Fruit fly (Drosophila melanogaster) whole organism, embryonic: Measurements from ENCODE around the gene rols.
A peak's percentile ranks its signal among the peaks of the same experiment; 100 is the strongest.

Experiments
- Aef1 ChIP-seq: fragments of 200-800 bp; sonication (Bioruptor generic); IDR thresholded peaks from 3 replicates; pipeline ENCODE4 v1.3.6; 2022; ENCODE audit warnings: missing biosample characterization, missing genetic modification characterization
- CG10267 ChIP-seq: fragments of 200-800 bp; sonication (Bioruptor generic); optimal IDR thresholded peaks from 2 replicates; lab custom pipeline; 2018; ENCODE audit warnings: missing biosample characterization, mild to moderate bottlenecking, missing genetic modification characterization, moderate library complexity
- CG10543 ChIP-seq: fragments of 200-800 bp; sonication (Bioruptor generic); optimal IDR thresholded peaks from 3 replicates; lab custom pipeline; 2017; ENCODE audit warnings: missing biosample characterization, mild to moderate bottlenecking, missing genetic modification characterization, moderate library complexity
- CG11398 ChIP-seq: fragments of 200-800 bp; sonication (Bioruptor generic); optimal IDR thresholded peaks from 2 replicates; lab custom pipeline; 2016; ENCODE audit warnings: missing biosample characterization, missing genetic modification characterization
- CG11723 ChIP-seq: fragments of 200-800 bp; sonication (Bioruptor generic); optimal IDR thresholded peaks from 2 replicates; lab custom pipeline; 2017; ENCODE audit warnings: missing biosample characterization, mild to moderate bottlenecking, missing genetic modification characterization
- CG12299 ChIP-seq: fragments of 200-800 bp; sonication (Bioruptor generic); optimal IDR thresholded peaks from 2 replicates; lab custom pipeline; 2018; ENCODE audit warnings: missing biosample characterization, mild to moderate bottlenecking, missing genetic modification characterization
- CG1233 ChIP-seq: fragments of 200-800 bp; sonication (Bioruptor generic); optimal IDR thresholded peaks from 4 replicates; lab custom pipeline; 2018; ENCODE audit warnings: missing biosample characterization, mild to moderate bottlenecking, missing genetic modification characterization
- CG12769 ChIP-seq: fragments of 200-800 bp; sonication (Bioruptor generic); optimal IDR thresholded peaks from 2 replicates; lab custom pipeline; 2019; ENCODE audit warnings: missing biosample characterization, mild to moderate bottlenecking, missing genetic modification characterization, moderate library complexity
- CG14710 ChIP-seq: fragments of 200-800 bp; sonication (Bioruptor generic); optimal IDR thresholded peaks from 3 replicates; lab custom pipeline; 2019; ENCODE audit warnings: missing biosample characterization, mild to moderate bottlenecking, missing genetic modification characterization, moderate library complexity
- CG1603 ChIP-seq: fragments of 200-800 bp; sonication (Bioruptor generic); optimal IDR thresholded peaks from 2 replicates; lab custom pipeline; 2019; ENCODE audit warnings: missing biosample characterization, mild to moderate bottlenecking, missing genetic modification characterization, moderate library complexity
- CG17829 ChIP-seq: fragments of 200-800 bp; optimal IDR thresholded peaks from 2 replicates; lab custom pipeline; 2019; ENCODE audit warnings: missing biosample characterization, mild to moderate bottlenecking, missing genetic modification characterization, moderate library complexity
- CG2116 ChIP-seq: fragments of 200-800 bp; sonication (Bioruptor generic); optimal IDR thresholded peaks from 3 replicates; lab custom pipeline; 2018; ENCODE audit warnings: missing biosample characterization, mild to moderate bottlenecking, missing genetic modification characterization
- CG43689 ChIP-seq: fragments of 200-800 bp; sonication (Bioruptor generic); IDR thresholded peaks from 2 replicates; pipeline ENCODE4 v1.3.6; 2022; ENCODE audit warnings: missing biosample characterization, missing genetic modification characterization
- CG7357 ChIP-seq: fragments of 200-800 bp; sonication (Bioruptor generic); IDR thresholded peaks from 3 replicates; pipeline ENCODE4 v1.3.6; 2022; ENCODE audit warnings: missing biosample characterization, missing genetic modification characterization
- CG7372 ChIP-seq: fragments of 200-800 bp; sonication (Bioruptor generic); IDR thresholded peaks from 2 replicates; pipeline ENCODE4 v1.3.6; 2022; ENCODE audit warnings: missing biosample characterization, missing genetic modification characterization
- CG7928 ChIP-seq: fragments of 200-800 bp; sonication (Bioruptor generic); optimal IDR thresholded peaks from 2 replicates; lab custom pipeline; 2017; ENCODE audit warnings: missing biosample characterization, mild to moderate bottlenecking, missing genetic modification characterization
- CG8089 ChIP-seq: fragments of 200-800 bp; sonication (Bioruptor generic); optimal IDR thresholded peaks from 3 replicates; lab custom pipeline; 2016; ENCODE audit warnings: missing biosample characterization, missing genetic modification characterization
- CG8281 ChIP-seq: fragments of 200-800 bp; sonication (Bioruptor generic); optimal IDR thresholded peaks from 2 replicates; lab custom pipeline; 2018; ENCODE audit warnings: missing biosample characterization, mild to moderate bottlenecking, missing genetic modification characterization, moderate library complexity
- CG9797 ChIP-seq: fragments of 200-800 bp; sonication (Bioruptor generic); optimal IDR thresholded peaks from 3 replicates; lab custom pipeline; 2018; ENCODE audit warnings: missing biosample characterization, mild to moderate bottlenecking, missing genetic modification characterization
- CoRest ChIP-seq: fragments of 200-800 bp; sonication (Bioruptor generic); optimal IDR thresholded peaks from 3 replicates; lab custom pipeline; 2018; ENCODE audit warnings: missing biosample characterization, mild to moderate bottlenecking, missing genetic modification characterization, moderate library complexity
- Dek ChIP-seq: fragments of 200-800 bp; sonication (Bioruptor generic); optimal IDR thresholded peaks from 3 replicates; lab custom pipeline; 2019; ENCODE audit warnings: missing biosample characterization, mild to moderate bottlenecking, missing genetic modification characterization, moderate library complexity
- Gug ChIP-seq: fragments of 200-800 bp; sonication (Bioruptor generic); IDR thresholded peaks from 4 replicates; pipeline ENCODE4 v1.3.6; 2022; ENCODE audit warnings: missing biosample characterization, missing genetic modification characterization
- H2.0 ChIP-seq: fragments of 200-800 bp; sonication (Bioruptor generic); IDR thresholded peaks from 2 replicates; pipeline ENCODE4 v1.3.6; 2022; ENCODE audit warnings: missing biosample characterization, missing genetic modification characterization
- Hand ChIP-seq: fragments of 200-800 bp; sonication (Bioruptor generic); optimal IDR thresholded peaks from 2 replicates; lab custom pipeline; 2017; ENCODE audit warnings: mild to moderate bottlenecking, missing biosample characterization, missing genetic modification reagents, missing genetic modification characterization
- Hr3 ChIP-seq: fragments of 200-800 bp; sonication (Bioruptor generic); optimal IDR thresholded peaks from 3 replicates; lab custom pipeline; 2016; ENCODE audit warnings: missing biosample characterization, missing genetic modification characterization
- Hr51 ChIP-seq, 2 experiments: fragments of 200-800 bp; sonication (Bioruptor generic); optimal IDR thresholded peaks; 2 replicates in 1 of 2; 3 replicates in 1 of 2; lab custom pipeline; 2016 to 2018; ENCODE audit warnings: missing biosample characterization in 2 of 2, missing genetic modification characterization in 2 of 2, mild to moderate bottlenecking in 1 of 2, moderate library complexity in 1 of 2
- Lhr ChIP-seq: fragments of 200-800 bp; sonication (Bioruptor generic); optimal IDR thresholded peaks from 3 replicates; lab custom pipeline; 2017; ENCODE audit warnings: mild to moderate bottlenecking, missing biosample characterization, missing genetic modification reagents, missing genetic modification characterization
- MESR4 ChIP-seq: fragments of 200-800 bp; sonication (Bioruptor generic); optimal IDR thresholded peaks from 2 replicates; lab custom pipeline; 2018; ENCODE audit warnings: missing biosample characterization, mild to moderate bottlenecking, missing genetic modification characterization, moderate library complexity
- NFAT ChIP-seq: fragments of 200-800 bp; sonication (Bioruptor generic); IDR thresholded peaks from 2 replicates; pipeline ENCODE4 v1.3.6; 2022; ENCODE audit warnings: missing biosample characterization, missing genetic modification characterization
- Oli ChIP-seq: fragments of 200-800 bp; sonication (Bioruptor generic); optimal IDR thresholded peaks from 2 replicates; lab custom pipeline; 2018; ENCODE audit warnings: missing biosample characterization, mild to moderate bottlenecking, missing genetic modification characterization, moderate library complexity
- Optix ChIP-seq: fragments of 200-800 bp; sonication (Bioruptor generic); IDR thresholded peaks from 3 replicates; pipeline ENCODE4 v1.3.6; 2022; ENCODE audit warnings: missing biosample characterization, missing genetic modification characterization
- Six4 ChIP-seq: fragments of 200-800 bp; sonication (Bioruptor generic); optimal IDR thresholded peaks from 2 replicates; lab custom pipeline; 2016; ENCODE audit warnings: missing biosample characterization, missing genetic modification characterization
- Ssrp ChIP-seq: fragments of 200-800 bp; sonication (Bioruptor generic); optimal IDR thresholded peaks from 2 replicates; lab custom pipeline; 2018; ENCODE audit warnings: missing biosample characterization, mild to moderate bottlenecking, missing genetic modification characterization, moderate library complexity
- caup ChIP-seq: fragments of 200-800 bp; sonication (Bioruptor generic); optimal IDR thresholded peaks from 3 replicates; lab custom pipeline; 2017; ENCODE audit warnings: missing biosample characterization, mild to moderate bottlenecking, missing genetic modification characterization, moderate library complexity; ENCODE audit not compliant: severe bottlenecking
- ci ChIP-seq: fragments of 200-800 bp; sonication (Bioruptor generic); IDR thresholded peaks from 3 replicates; pipeline ENCODE4 v1.3.6; 2022; ENCODE audit warnings: missing biosample characterization, missing genetic modification characterization
- crc ChIP-seq: fragments of 200-800 bp; sonication (Bioruptor generic); optimal IDR thresholded peaks from 2 replicates; lab custom pipeline; 2016; ENCODE audit warnings: missing biosample characterization, missing genetic modification characterization
- disco-r ChIP-seq: fragments of 200-800 bp; sonication (Bioruptor generic); optimal IDR thresholded peaks from 2 replicates; lab custom pipeline; 2016; ENCODE audit warnings: missing biosample characterization, missing genetic modification characterization
- dm ChIP-seq: fragments of 200-800 bp; sonication (Bioruptor generic); optimal IDR thresholded peaks from 3 replicates; lab custom pipeline; 2016; ENCODE audit warnings: missing biosample characterization, missing genetic modification characterization
- gsb ChIP-seq: fragments of 200-800 bp; sonication (Bioruptor generic); IDR thresholded peaks from 2 replicates; pipeline ENCODE4 v1.3.6; 2022; ENCODE audit warnings: missing biosample characterization, missing genetic modification characterization
- ham ChIP-seq: fragments of 200-800 bp; sonication (Bioruptor generic); IDR thresholded peaks from 2 replicates; pipeline ENCODE4 v1.3.6; 2022; ENCODE audit warnings: missing biosample characterization, missing genetic modification characterization
- hbn ChIP-seq: fragments of 200-800 bp; sonication (Bioruptor generic); IDR thresholded peaks from 2 replicates; pipeline ENCODE4 v1.3.6; 2022; ENCODE audit warnings: missing biosample characterization, missing genetic modification characterization; ENCODE audit not compliant: partially characterized antibody
- jigr1 ChIP-seq: fragments of 200-800 bp; sonication (Bioruptor generic); IDR thresholded peaks from 3 replicates; pipeline ENCODE4 v1.3.6; 2022; ENCODE audit warnings: missing biosample characterization, missing genetic modification characterization
- mld ChIP-seq: fragments of 200-800 bp; sonication (Bioruptor generic); IDR thresholded peaks from 3 replicates; pipeline ENCODE4 v1.3.6; 2022; ENCODE audit warnings: missing biosample characterization, missing genetic modification characterization; ENCODE audit not compliant: partially characterized antibody
- nerfin-1 ChIP-seq: fragments of 200-800 bp; sonication (Bioruptor generic); optimal IDR thresholded peaks from 3 replicates; lab custom pipeline; 2019; ENCODE audit warnings: missing biosample characterization, mild to moderate bottlenecking, missing genetic modification characterization, moderate library complexity
- sima ChIP-seq: fragments of 200-800 bp; sonication (Bioruptor generic); optimal IDR thresholded peaks from 2 replicates; lab custom pipeline; 2016; ENCODE audit warnings: missing biosample characterization, missing genetic modification characterization
- toy ChIP-seq: fragments of 200-800 bp; sonication (Bioruptor generic); IDR thresholded peaks from 2 replicates; pipeline ENCODE4 v1.3.6; 2022; ENCODE audit warnings: missing biosample characterization, missing genetic modification characterization
- trem ChIP-seq: fragments of 200-800 bp; optimal IDR thresholded peaks from 3 replicates; lab custom pipeline; 2019; ENCODE audit warnings: missing biosample characterization, mild to moderate bottlenecking, missing genetic modification characterization, moderate library complexity
- zen2 ChIP-seq: fragments of 200-800 bp; sonication (Bioruptor generic); IDR thresholded peaks from 3 replicates; pipeline ENCODE4 v1.3.6; 2022; ENCODE audit warnings: missing biosample characterization, missing genetic modification characterization; ENCODE audit not compliant: partially characterized antibody

rols gene

DNA sequence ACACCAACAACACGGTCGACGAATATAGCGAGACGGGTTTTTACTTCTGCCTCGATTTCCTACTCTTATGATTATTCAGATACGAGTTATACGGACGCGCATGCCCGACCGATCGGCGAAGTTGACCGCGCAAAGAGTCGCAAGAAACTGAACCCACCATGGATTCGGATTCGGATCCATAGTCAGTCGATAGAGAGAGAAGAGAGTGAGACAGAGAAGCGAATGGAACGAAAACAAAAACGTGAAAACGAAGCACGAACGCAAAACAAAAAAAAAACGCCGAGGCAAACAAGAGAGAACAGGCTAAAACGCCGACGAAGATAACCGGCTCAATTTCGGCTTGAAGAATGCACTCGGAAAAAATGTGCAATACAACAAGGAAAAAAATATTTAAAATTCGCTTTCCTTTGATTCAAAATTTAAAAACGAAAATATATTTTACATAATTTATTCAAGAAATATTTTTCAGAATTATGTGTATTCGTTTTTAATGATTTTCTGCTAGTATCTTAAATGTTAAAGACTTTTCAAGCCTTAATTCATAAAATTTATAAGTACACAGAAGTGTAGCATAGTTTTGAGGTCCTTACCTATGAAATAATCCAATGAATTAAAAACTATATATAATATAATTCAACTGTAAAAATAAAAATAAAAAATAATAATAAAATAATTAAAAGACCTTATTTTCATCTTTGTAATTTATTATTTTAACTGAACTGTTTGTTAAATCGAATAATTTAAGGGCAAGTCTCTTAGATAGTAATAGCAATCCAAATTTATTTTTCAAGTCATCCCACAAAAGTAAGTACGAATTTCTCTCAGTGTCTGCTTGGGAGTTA is 17.2 kb upstream of the rols start, which contains the start of gene Sema5c (continued):
- TF ChIP-seq hbn (GFP tag; lab: Robert Waterston, UW) = 0 out of 2 replicates have a peak, but pooled peaks have one; percentile 16
- TF ChIP-seq mld (GFP tag; lab: Robert Waterston, UW) = no peak
- peak; percentile 84 for TF ChIP-seq Ssrp (tag; lab: Kevin White, UChicago)
- peak; percentile 36 for TF ChIP-seq CG2116
- TF ChIP-seq crc (GFP tag; lab: Kevin White, UChicago) = no peak
- TF ChIP-seq NFAT (GFP tag; lab: Robert Waterston, UW) = 0 out of 2 replicates have a peak, but pooled peaks have one; percentile 27
- no peak for TF ChIP-seq dm (GFP tag; lab: Kevin White, UChicago)
- TF ChIP-seq caup (GFP tag; lab: Kevin White, UChicago) = peak; percentile 44
- TF ChIP-seq jigr1 (GFP tag; lab: Robert Waterston, UW) = no peak
- peak; percentile 63 for TF ChIP-seq CG1233 (GFP tag; lab: Kevin White, UChicago)
- TF ChIP-seq H2.0 (GFP tag; lab: Robert Waterston, UW) = peak; percentile 44
- TF ChIP-seq CG12769 (tag; lab: Kevin White, UChicago) = peak; percentile 37
- 0 out of 2 replicates have a peak, but pooled peaks have one; percentile 36 for TF ChIP-seq gsb (GFP tag; lab: Robert Waterston, UW)
- TF ChIP-seq Oli (tag; lab: Kevin White, UChicago) = peak; percentile 79
- TF ChIP-seq Gug = peak; percentile 53; the same call in 1 of the 4 replicates
- peak; percentile 48 for TF ChIP-seq CG1603
- no peak for TF ChIP-seq CG11398
- no peak for TF ChIP-seq CG9797 (GFP tag; lab: Kevin White, UChicago)
- TF ChIP-seq CG43689 (GFP tag; lab: Robert Waterston, UW) = no peak
- no peak; the same call in 1 of the 2 replicates for TF ChIP-seq toy (GFP tag; lab: Robert Waterston, UW)
- no peak for TF ChIP-seq Lhr (GFP tag; lab: Kevin White, UChicago)
- TF ChIP-seq Aef1 = peak; percentile 58
- TF ChIP-seq Hand = peak; percentile 34
- peak; percentile 9 for TF ChIP-seq Six4 (GFP tag; lab: Kevin White, UChicago)
- TF ChIP-seq Hr3 = peak; percentile 80
- TF ChIP-seq ci = peak; percentile 75
- no peak for TF ChIP-seq CG11723 (GFP tag; lab: Kevin White, UChicago)
- no peak for TF ChIP-seq sima
- TF ChIP-seq zen2 = no peak
- peak; percentile 28 for TF ChIP-seq CG8089 (GFP tag; lab: Kevin White, UChicago)
- peak in 1 of 2 experiments; percentile 80 for TF ChIP-seq Hr51 (GFP tag; optimal IDR thresholded peaks at IDR 0.05; lab: Kevin White, UChicago)
- peak; percentile 89 for TF ChIP-seq CoRest (tag; lab: Kevin White, UChicago)
- no peak for TF ChIP-seq MESR4 (GFP tag; lab: Kevin White, UChicago)
- TF ChIP-seq ham (GFP tag; lab: Robert Waterston, UW) = no peak
- peak; percentile 82 for TF ChIP-seq CG14710 (tag; lab: Kevin White, UChicago)
- TF ChIP-seq Dek = peak; percentile 49
- TF ChIP-seq CG12299 = no peak
- no peak for TF ChIP-seq CG7372
- TF ChIP-seq trem (tag; lab: Kevin White, UChicago) = peak; percentile 63
- TF ChIP-seq CG10267 (tag; lab: Kevin White, UChicago) = peak; percentile 72
- peak; percentile 62; the same call in 1 of the 3 replicates for TF ChIP-seq Optix (GFP tag; lab: Robert Waterston, UW)
- TF ChIP-seq CG7928 (GFP tag; lab: Kevin White, UChicago) = no peak
- TF ChIP-seq disco-r = peak; percentile 17
- TF ChIP-seq nerfin-1 (tag; lab: Kevin White, UChicago) = peak; percentile 42
- peak; percentile 44; the same call in 1 of the 3 replicates for TF ChIP-seq CG7357 (GFP tag; lab: Robert Waterston, UW)
- peak; percentile 10 for TF ChIP-seq CG8281 (tag; lab: Kevin White, UChicago)
- peak; percentile 80 for TF ChIP-seq CG17829 (tag; lab: Kevin White, UChicago)
- peak; percentile 25 for TF ChIP-seq CG10543 (GFP tag; lab: Kevin White, UChicago)
